Worm (Caenorhabditis elegans) whole organism, L2 larva: ENCODE results near the gene ehbp-1.
A peak's percentile ranks its signal among the peaks of the same experiment; 100 is the strongest.

Experiments used
- C34F6.9 ChIP-seq: fragments of 150-350 bp; optimal IDR thresholded peaks from 2 replicates; lab custom pipeline; 2014; ENCODE audit warnings: missing biosample characterization, missing genetic modification characterization
- F13H6.1 ChIP-seq: sonication (generic microtip); optimal IDR thresholded peaks from 2 replicates; lab custom pipeline; 2016; ENCODE audit warnings: missing genetic modification characterization, missing compliant biosample characterization
- R02D3.7 ChIP-seq: fragments of 150-350 bp; optimal IDR thresholded peaks from 2 replicates; lab custom pipeline; 2014; ENCODE audit warnings: missing biosample characterization, missing genetic modification characterization
- aly-2 ChIP-seq: fragments of 150-350 bp; optimal IDR thresholded peaks from 2 replicates; lab custom pipeline; 2014; ENCODE audit warnings: missing biosample characterization, missing genetic modification characterization
- ama-1 ChIP-seq: fragments of 150-350 bp; optimal IDR thresholded peaks from 2 replicates; lab custom pipeline; 2018; ENCODE audit warnings: inconsistent platforms
- blmp-1 ChIP-seq: sonication (generic microtip); optimal IDR thresholded peaks from 2 replicates; lab custom pipeline; 2017; ENCODE audit warnings: missing genetic modification characterization, mild to moderate bottlenecking, missing compliant biosample characterization, antibody characterized with exemption, moderate library complexity; ENCODE audit not compliant: insufficient read depth
- crh-2 ChIP-seq: sonication (generic microtip); optimal IDR thresholded peaks from 2 replicates; lab custom pipeline; 2017; ENCODE audit warnings: missing biosample characterization, missing genetic modification characterization
- dmd-4 ChIP-seq: sonication (generic microtip); optimal IDR thresholded peaks from 2 replicates; lab custom pipeline; 2017; ENCODE audit warnings: missing biosample characterization, missing genetic modification characterization
- egl-27 ChIP-seq: sonication (generic microtip); optimal IDR thresholded peaks from 3 replicates; lab custom pipeline; 2017; ENCODE audit warnings: missing biosample characterization, missing genetic modification reagents, missing genetic modification characterization
- elt-1 ChIP-seq: fragments of 150-350 bp; optimal IDR thresholded peaks from 2 replicates; lab custom pipeline; 2014; ENCODE audit warnings: missing biosample characterization, missing genetic modification characterization
- fos-1 ChIP-seq: fragments of 150-350 bp; optimal IDR thresholded peaks from 2 replicates; lab custom pipeline; 2014; ENCODE audit warnings: missing biosample characterization, missing genetic modification characterization
- gmeb-1 ChIP-seq: fragments of 150-350 bp; optimal IDR thresholded peaks from 2 replicates; lab custom pipeline; 2014; ENCODE audit warnings: missing biosample characterization, missing genetic modification characterization
- lin-39 ChIP-seq: fragments of 150-350 bp; optimal IDR thresholded peaks from 2 replicates; lab custom pipeline; 2014; ENCODE audit warnings: missing biosample characterization, missing genetic modification reagents, missing genetic modification characterization
- mbf-1 ChIP-seq: sonication (generic microtip); optimal IDR thresholded peaks from 2 replicates; lab custom pipeline; 2017; ENCODE audit warnings: missing biosample characterization, missing genetic modification characterization
- mdl-1 ChIP-seq, 2 experiments: fragments of 150-350 bp in 1 of 2; sonication (generic microtip) in 1 of 2; optimal IDR thresholded peaks; 2 replicates each; lab custom pipeline; 2017; ENCODE audit warnings: missing biosample characterization in 2 of 2, missing genetic modification characterization in 2 of 2
- nhr-11 ChIP-seq: fragments of 150-350 bp; optimal IDR thresholded peaks from 2 replicates; lab custom pipeline; 2014; ENCODE audit warnings: missing biosample characterization, missing genetic modification characterization
- nhr-21 ChIP-seq: fragments of 150-350 bp; optimal IDR thresholded peaks from 2 replicates; lab custom pipeline; 2014; ENCODE audit warnings: missing biosample characterization, missing genetic modification characterization
- nhr-23 ChIP-seq: fragments of 150-350 bp; optimal IDR thresholded peaks from 2 replicates; lab custom pipeline; 2014; ENCODE audit warnings: missing biosample characterization, missing genetic modification reagents, missing genetic modification characterization
- nhr-25 ChIP-seq: fragments of 150-350 bp; sonication (generic microtip); optimal IDR thresholded peaks from 3 replicates; lab custom pipeline; 2014; ENCODE audit warnings: missing biosample characterization, missing genetic modification characterization
- nhr-77 ChIP-seq: fragments of 150-350 bp; optimal IDR thresholded peaks from 2 replicates; lab custom pipeline; 2014; ENCODE audit warnings: missing biosample characterization, missing genetic modification characterization
- sma-3 ChIP-seq: sonication (generic microtip); optimal IDR thresholded peaks from 2 replicates; lab custom pipeline; 2016; ENCODE audit warnings: missing genetic modification reagents, missing genetic modification characterization, missing compliant biosample characterization
- sma-9 ChIP-seq, 2 experiments: fragments of 150-350 bp in 1 of 2; sonication (generic microtip) in 1 of 2; optimal IDR thresholded peaks; 2 replicates each; lab custom pipeline; 2014 to 2016; ENCODE audit warnings: missing genetic modification characterization in 2 of 2, mild to moderate bottlenecking in 1 of 2, missing biosample characterization in 1 of 2, missing compliant biosample characterization in 1 of 2, missing genetic modification reagents in 1 of 2, moderate library complexity in 1 of 2
- snpc-4 ChIP-seq: fragments of 150-350 bp; optimal IDR thresholded peaks from 2 replicates; lab custom pipeline; 2014; ENCODE audit warnings: missing biosample characterization, missing genetic modification characterization
- unc-55 ChIP-seq: fragments of 150-350 bp; sonication (generic microtip); optimal IDR thresholded peaks from 3 replicates; lab custom pipeline; 2014; ENCODE audit warnings: missing biosample characterization, missing genetic modification reagents, missing genetic modification characterization
- unc-62 ChIP-seq: fragments of 150-350 bp; optimal IDR thresholded peaks from 2 replicates; lab custom pipeline; 2014; ENCODE audit warnings: missing biosample characterization, missing genetic modification reagents, missing genetic modification characterization
- zag-1 ChIP-seq: fragments of 150-350 bp; optimal IDR thresholded peaks from 2 replicates; lab custom pipeline; 2014; ENCODE audit warnings: missing biosample characterization, missing genetic modification characterization
- ztf-4 ChIP-seq: fragments of 150-350 bp; optimal IDR thresholded peaks from 2 replicates; lab custom pipeline; 2014; ENCODE audit warnings: missing biosample characterization, missing genetic modification characterization

The ehbp-1 gene

DNA sequence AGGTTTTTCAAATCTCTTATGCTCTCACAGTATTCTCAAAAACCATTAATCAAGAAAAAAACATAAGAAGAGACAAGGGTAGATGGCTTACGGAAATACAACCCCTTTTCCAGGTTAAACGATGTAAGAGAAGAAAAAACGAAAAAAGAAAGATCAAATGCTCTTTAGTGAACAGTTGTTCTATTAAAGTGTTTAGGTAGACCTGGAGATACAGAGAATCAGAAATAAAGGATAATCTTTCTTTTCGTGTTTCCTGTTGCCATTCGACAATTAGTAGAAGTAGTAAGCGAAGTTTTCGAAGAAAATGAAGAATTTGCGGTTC, 32.8 kb downstream of the ehbp-1 start, which contains the start of gene K09G1.1:
TSS of gene K09G1.1 (plus strand) at position 223 of the 322 bp plus-strand sequence.
- TF ChIP-seq nhr-77 (tag; lab: Kevin White, UChicago) (no peak), ama-1 (no peak), ztf-4 (no peak), lin-39 (tag; lab: Kevin White, UChicago) (no peak)

DNA sequence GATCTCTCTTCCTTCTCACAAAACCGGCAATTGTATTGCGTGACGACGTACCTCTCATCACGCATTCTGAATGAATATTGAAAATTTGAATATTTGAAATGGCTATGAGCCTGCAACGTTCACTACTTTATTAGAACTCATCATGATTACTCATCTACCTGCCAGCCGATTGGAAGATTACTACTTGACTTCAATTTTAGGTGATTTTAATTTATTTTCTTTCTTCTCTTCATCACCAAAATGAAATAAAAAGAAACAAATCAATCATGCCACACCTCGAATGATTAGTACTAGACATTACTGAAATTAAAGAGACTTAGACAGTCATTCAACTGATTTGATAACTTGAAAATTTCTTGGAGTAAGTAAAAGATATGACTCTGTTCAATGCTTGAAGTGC, 33.8 kb downstream of the ehbp-1 start:
- TF ChIP-seq zag-1 (no peak), crh-2 (tag; lab: Kevin White, UChicago) (peak; percentile 67)
- TF ChIP-seq, all 48 proteins: peak for 1

DNA sequence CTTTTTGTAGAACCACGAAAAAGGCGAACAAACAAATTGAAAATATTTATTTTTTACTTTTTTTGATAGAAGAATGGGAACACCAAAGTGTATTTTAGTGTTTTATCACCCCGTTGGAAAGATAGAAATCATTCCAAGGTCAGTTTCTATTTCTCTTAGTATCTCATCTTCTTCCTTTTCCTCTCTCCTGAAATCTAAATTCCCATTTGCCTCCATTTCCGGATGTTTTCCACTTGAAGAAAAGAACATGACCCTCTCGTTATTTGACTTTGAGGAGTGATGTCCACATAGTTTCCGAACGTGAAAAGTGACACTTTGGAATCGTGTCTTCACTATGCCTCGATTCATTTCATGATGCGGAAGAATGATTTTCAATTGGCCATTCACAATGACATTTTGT, 37.2 kb downstream of the ehbp-1 start:
- TF ChIP-seq nhr-11 (tag; lab: Kevin White, UChicago) = no peak
- no peak for TF ChIP-seq mbf-1 (tag; lab: Kevin White, UChicago)
- no peak for TF ChIP-seq dmd-4
- peak; percentile 14 for TF ChIP-seq nhr-25 (tag; lab: Kevin White, UChicago)

DNA sequence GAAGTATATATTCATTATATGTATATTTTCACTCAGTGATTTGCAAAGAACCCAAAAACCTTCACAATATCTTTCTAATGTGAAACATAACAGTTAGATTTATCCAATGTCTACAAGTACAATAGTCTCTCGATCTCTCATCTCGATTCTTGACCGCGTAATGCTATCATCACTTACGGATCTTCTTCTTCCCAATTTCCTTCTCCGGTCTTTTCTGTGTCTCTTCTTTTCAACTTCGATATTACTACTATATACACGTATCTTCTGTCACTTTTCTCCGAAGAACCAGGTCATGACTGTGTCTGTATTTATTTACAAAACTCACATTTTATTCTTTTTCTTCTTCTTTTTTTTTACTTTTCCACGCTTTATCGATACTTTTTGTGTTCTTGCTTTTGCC, 38.1 kb downstream of the ehbp-1 start:
- TF ChIP-seq nhr-11 (tag; lab: Kevin White, UChicago) (no peak), sma-9 (GFP tag; optimal IDR thresholded peaks at IDR 0.05; lab: Kevin White, UChicago) (peak; percentile 49), sma-9 (tag; optimal IDR thresholded peaks at IDR 0.05; lab: Kevin White, UChicago) (no peak), sma-3 (GFP tag; lab: Kevin White, UChicago) (peak; percentile 24), nhr-21 (tag; lab: Kevin White, UChicago) (peak; percentile 20), fos-1 (peak; percentile 18), mdl-1 (tag; optimal IDR thresholded peaks at IDR 0.05; lab: Kevin White, UChicago) (no peak), blmp-1 (tag; lab: Kevin White, UChicago) (no peak)

DNA sequence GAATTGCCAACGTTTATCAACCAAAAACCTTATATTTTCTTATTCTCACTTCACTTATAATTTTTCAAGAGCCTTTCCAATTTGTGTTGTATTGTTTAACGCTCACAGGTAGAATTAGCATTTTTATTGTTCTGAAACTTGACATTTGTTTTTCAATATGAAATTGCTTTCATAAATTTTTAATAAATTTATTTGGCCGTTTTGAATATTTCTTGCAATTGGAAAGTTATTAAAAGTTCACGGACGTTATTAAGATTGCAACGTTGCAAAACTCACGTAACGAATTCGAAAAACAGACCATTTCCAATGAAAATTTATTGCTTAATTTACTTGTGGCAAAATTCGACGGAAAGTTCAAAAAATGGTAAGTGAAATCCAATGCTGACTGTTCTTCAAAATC, 39.9 kb downstream of the ehbp-1 start, which contains the start of gene K09G1.2:
TSS of gene K09G1.2 (plus strand) at position 301 of the 400 bp plus-strand sequence.
- TF ChIP-seq snpc-4 (tag; lab: Kevin White, UChicago) (no peak), ztf-4 (no peak), F13H6.1 (tag; lab: Kevin White, UChicago) (no peak), unc-55 (no peak), C34F6.9 (tag; lab: Kevin White, UChicago) (no peak), unc-62 (GFP tag; lab: Kevin White, UChicago) (no peak), nhr-23 (no peak), aly-2 (tag; lab: Kevin White, UChicago) (no peak), nhr-21 (tag; lab: Kevin White, UChicago) (no peak), egl-27 (tag; lab: Kevin White, UChicago) (no peak), nhr-77 (tag; lab: Kevin White, UChicago) (no peak), mdl-1 (tag; optimal IDR thresholded peaks at IDR 0.05; lab: Kevin White, UChicago) (no peak), gmeb-1 (tag; lab: Kevin White, UChicago) (no peak), nhr-11 (tag; lab: Kevin White, UChicago) (no peak), elt-1 (tag; lab: Kevin White, UChicago) (no peak), R02D3.7 (tag; lab: Kevin White, UChicago) (no peak)
